Worm (Caenorhabditis elegans): Measurements from ENCODE around the gene F42A6.6.

The F42A6.6 gene

DNA sequence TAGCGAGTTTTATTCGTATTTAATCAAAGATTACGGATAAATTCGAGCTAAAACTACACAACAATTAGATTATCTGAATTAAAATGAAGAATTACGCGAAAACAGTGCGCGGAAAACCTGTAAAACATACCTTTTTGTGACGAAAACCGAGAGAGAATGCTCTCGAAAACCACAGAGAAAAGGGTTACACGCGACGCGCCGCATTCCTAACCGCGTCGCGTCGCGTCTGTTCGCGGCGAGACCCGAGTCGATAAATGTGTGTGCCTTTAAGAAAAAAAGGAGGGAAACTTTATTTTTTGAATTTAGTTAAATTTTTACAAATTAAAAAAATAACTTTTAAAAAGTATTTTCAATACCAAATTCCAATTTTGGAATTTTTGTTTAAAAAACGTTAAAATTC is 2.0 kb upstream of the F42A6.6 start, which contains the start of gene hrpa-1 (continued):
- peak; percentile 30; the same call in 1 of the 2 replicates for TF ChIP-seq pha-4 (GFP tag; IDR thresholded peaks at IDR 0.05)
- TF ChIP-seq pha-4 (tag; optimal IDR thresholded peaks at IDR 0.05) = no peak
- TF ChIP-seq lin-15B (tag; optimal IDR thresholded peaks at IDR 0.05) = no peak
- peak; percentile 65 for TF ChIP-seq arid-1 (GFP tag; conservative IDR thresholded peaks at IDR 0.05)
- peak in 1 of 2 experiments; percentile 14 for TF ChIP-seq daf-16 (GFP tag; optimal IDR thresholded peaks at IDR 0.05)
- peak; percentile 50 for TF ChIP-seq daf-16 (tag; optimal IDR thresholded peaks at IDR 0.05)
- TF ChIP-seq spr-1 (tag; optimal IDR thresholded peaks at IDR 0.05) = peak; percentile 61
- TF ChIP-seq egl-27 (tag; optimal IDR thresholded peaks at IDR 0.05) = no peak
- no peak for TF ChIP-seq dmd-8 (GFP tag; IDR thresholded peaks at IDR 0.05)
- TF ChIP-seq nhr-48 (tag; optimal IDR thresholded peaks at IDR 0.05) = no peak
- TF ChIP-seq ceh-20 (GFP tag; IDR thresholded peaks at IDR 0.05) = peak; percentile 66; the same call in 1 of the 2 replicates
- peak; percentile 83 for TF ChIP-seq lin-13 (GFP tag; optimal IDR thresholded peaks at IDR 0.05)
- no peak for TF ChIP-seq snpc-1.2 (GFP tag; IDR thresholded peaks at IDR 0.05)
- peak; percentile 27; the same call in 1 of the 2 replicates for TF ChIP-seq dmd-6 (GFP tag; IDR thresholded peaks at IDR 0.05)
- peak; percentile 88 for TF ChIP-seq mes-2 (tag; optimal IDR thresholded peaks at IDR 0.05; ENCODE audit: poor library complexity, severe bottlenecking)
- peak; percentile 40 to 95 for TF ChIP-seq lsy-2 (tag; optimal IDR thresholded peaks at IDR 0.05)
- TF ChIP-seq hmg-1.1 (GFP tag; IDR thresholded peaks at IDR 0.05) = peak; percentile 71
- TF ChIP-seq Y5F2A.4 (GFP tag; optimal IDR thresholded peaks at IDR 0.05) = no peak
- TF ChIP-seq nhr-77 (tag; optimal IDR thresholded peaks at IDR 0.05) = peak; percentile 17
- TF ChIP-seq ama-1 (optimal IDR thresholded peaks at IDR 0.05) = peak; percentile 94
- TF ChIP-seq daf-19 (GFP tag; conservative IDR thresholded peaks at IDR 0.05) = no peak
- no peak for TF ChIP-seq spr-3 (GFP tag; optimal IDR thresholded peaks at IDR 0.05)
- TF ChIP-seq zip-2 (tag; optimal IDR thresholded peaks at IDR 0.05) = peak; percentile 67
- TF ChIP-seq nhr-41 (GFP tag; IDR thresholded peaks at IDR 0.05) = no peak
- TF ChIP-seq egl-43 (GFP tag; IDR thresholded peaks at IDR 0.05) = no peak
- peak; percentile 69 for TF ChIP-seq aha-1 (tag)
- TF ChIP-seq T26A8.4 (GFP tag; IDR thresholded peaks at IDR 0.05) = peak; percentile 24
- peak; percentile 76 for TF ChIP-seq rbr-2 (tag; optimal IDR thresholded peaks at IDR 0.05)
- peak in 1 of 2 experiments; percentile 64 for TF ChIP-seq mdl-1 (tag; optimal IDR thresholded peaks at IDR 0.05)
- peak; percentile 95 for TF ChIP-seq madf-9 (GFP tag; conservative IDR thresholded peaks at IDR 0.05)
- no peak for TF ChIP-seq fos-1 (tag; optimal IDR thresholded peaks at IDR 0.05)
- TF ChIP-seq pqm-1 (tag; optimal IDR thresholded peaks at IDR 0.05) = no peak
- TF ChIP-seq nhr-6 (tag; optimal IDR thresholded peaks at IDR 0.05) = peak; percentile 45
- no peak for TF ChIP-seq ceh-28 (tag; optimal IDR thresholded peaks at IDR 0.05)
- TF ChIP-seq F10B5.3 (tag; optimal IDR thresholded peaks at IDR 0.05) = no peak
- no peak for TF ChIP-seq lin-1 (GFP tag; IDR thresholded peaks at IDR 0.05)
- TF ChIP-seq dpl-1 (GFP tag; optimal IDR thresholded peaks at IDR 0.05) = peak; percentile 98
- peak; percentile 85 for TF ChIP-seq dve-1 (tag; optimal IDR thresholded peaks at IDR 0.05; ENCODE audit: insufficient read depth)
- peak; percentile 63 for TF ChIP-seq fkh-10 (GFP tag; optimal IDR thresholded peaks at IDR 0.05)
- no peak for TF ChIP-seq D1046.2 (GFP tag; IDR thresholded peaks at IDR 0.05)
- no peak for TF ChIP-seq lin-29 (GFP tag; IDR thresholded peaks at IDR 0.05)
- TF ChIP-seq lir-3 (tag; optimal IDR thresholded peaks at IDR 0.05) = no peak
- no peak for TF ChIP-seq ceh-82 (tag; optimal IDR thresholded peaks at IDR 0.05)
- TF ChIP-seq nhr-10 (tag; optimal IDR thresholded peaks at IDR 0.05) = no peak
- TF ChIP-seq nhr-42 (GFP tag; IDR thresholded peaks at IDR 0.05) = no peak
- no peak for TF ChIP-seq Y75B8A.6 (GFP tag; IDR thresholded peaks at IDR 0.05)
- peak; percentile 39 for TF ChIP-seq snpc-4 (tag; optimal IDR thresholded peaks at IDR 0.05)
- TF ChIP-seq hlh-11 (tag; optimal IDR thresholded peaks at IDR 0.05) = peak; percentile 63
- no peak for TF ChIP-seq unc-62 (GFP tag; optimal IDR thresholded peaks at IDR 0.05 in 1 of 2)
- TF ChIP-seq unc-62 (tag; optimal IDR thresholded peaks at IDR 0.05) = no peak
- TF ChIP-seq zip-11 (GFP tag; IDR thresholded peaks at IDR 0.05) = no peak
- TF ChIP-seq unc-39 (tag; optimal IDR thresholded peaks at IDR 0.05) = no peak
- TF ChIP-seq ceh-32 (tag; optimal IDR thresholded peaks at IDR 0.05; ENCODE audit: poor library complexity) = no peak
- no peak for TF ChIP-seq aly-2 (tag; optimal IDR thresholded peaks at IDR 0.05)

Data from whole organism, L4 larva.